Worm (Caenorhabditis elegans): ENCODE measurements around the gene gck-2.

- no peak for TF ChIP-seq ceh-62 (tag; optimal IDR thresholded peaks at IDR 0.05)
- TF ChIP-seq vab-7 (GFP tag; IDR thresholded peaks at IDR 0.05), result no peak
- TF ChIP-seq fkh-10 (GFP tag; optimal IDR thresholded peaks at IDR 0.05), result no peak
- no peak for TF ChIP-seq unc-62 (GFP tag; optimal IDR thresholded peaks at IDR 0.05 in 1 of 2)
- no peak for TF ChIP-seq unc-62 (tag; optimal IDR thresholded peaks at IDR 0.05)
- no peak for TF ChIP-seq dve-1 (tag; optimal IDR thresholded peaks at IDR 0.05; ENCODE audit: insufficient read depth)
- TF ChIP-seq nhr-76 (tag; optimal IDR thresholded peaks at IDR 0.05), result no peak
Observed at ce11 chrV:6817184-6817583, 24.7 kb upstream of the gck-2 start, which contains the start of gene dmsr-14.
